Worm (Caenorhabditis elegans) whole organism, mixed stage, embryonic: ENCODE results near the gene inos-1.
A peak's percentile ranks its signal among the peaks of the same experiment; 100 is the strongest.

ENCODE experiments used
- M03D4.4 ChIP-seq: sonication (generic microtip); optimal IDR thresholded peaks from 2 replicates; lab custom pipeline; 2017; ENCODE audit warnings: mild to moderate bottlenecking, missing genetic modification characterization, missing compliant biosample characterization
- bed-3 ChIP-seq: fragments of 200-800 bp; sonication (Bioruptor generic); optimal IDR thresholded peaks from 3 replicates; lab custom pipeline; 2018; ENCODE audit warnings: mild to moderate bottlenecking, missing genetic modification characterization, moderate library complexity, missing compliant biosample characterization
- blmp-1 ChIP-seq: fragments of 150-350 bp; optimal IDR thresholded peaks from 2 replicates; lab custom pipeline; 2014; ENCODE audit warnings: missing biosample characterization, missing genetic modification characterization
- ceh-39 ChIP-seq: fragments of 150-350 bp; optimal IDR thresholded peaks from 2 replicates; lab custom pipeline; 2014; ENCODE audit warnings: missing biosample characterization, missing genetic modification characterization
- ceh-43 ChIP-seq: fragments of 200-800 bp; sonication (Bioruptor generic); optimal IDR thresholded peaks from 2 replicates; lab custom pipeline; 2018; ENCODE audit warnings: mild to moderate bottlenecking, missing genetic modification characterization, moderate library complexity, missing compliant biosample characterization
- ceh-83 ChIP-seq: fragments of 200-800 bp; sonication (Bioruptor generic); optimal IDR thresholded peaks from 2 replicates; lab custom pipeline; 2018; ENCODE audit warnings: mild to moderate bottlenecking, missing genetic modification characterization, missing compliant biosample characterization
- ces-1 ChIP-seq: fragments of 150-350 bp; optimal IDR thresholded peaks from 2 replicates; lab custom pipeline; 2014; ENCODE audit warnings: missing biosample characterization, missing genetic modification reagents, missing genetic modification characterization
- cnd-1 ChIP-seq: fragments of 200-800 bp; sonication (Bioruptor generic); optimal IDR thresholded peaks from 2 replicates; lab custom pipeline; 2018; ENCODE audit warnings: mild to moderate bottlenecking, missing genetic modification characterization, missing compliant biosample characterization
- drap-1 ChIP-seq: fragments of 200-800 bp; sonication (Bioruptor generic); optimal IDR thresholded peaks from 3 replicates; lab custom pipeline; 2018; ENCODE audit warnings: mild to moderate bottlenecking, missing genetic modification characterization, missing compliant biosample characterization
- elt-1 ChIP-seq: sonication (generic microtip); optimal IDR thresholded peaks from 2 replicates; lab custom pipeline; 2017; ENCODE audit warnings: missing genetic modification characterization, mild to moderate bottlenecking, missing compliant biosample characterization, antibody characterized with exemption, moderate library complexity, borderline replicate concordance; ENCODE audit not compliant: insufficient read depth
- elt-3 ChIP-seq: fragments of 150-350 bp; optimal IDR thresholded peaks from 2 replicates; lab custom pipeline; 2014; ENCODE audit warnings: missing biosample characterization, missing genetic modification characterization
- flh-1 ChIP-seq: fragments of 200-800 bp; sonication (Bioruptor generic); optimal IDR thresholded peaks from 2 replicates; lab custom pipeline; 2018; ENCODE audit warnings: mild to moderate bottlenecking, missing genetic modification characterization, moderate library complexity, missing compliant biosample characterization
- ham-2 ChIP-seq: fragments of 200-800 bp; sonication (Bioruptor generic); optimal IDR thresholded peaks from 2 replicates; lab custom pipeline; 2018; ENCODE audit warnings: mild to moderate bottlenecking, missing genetic modification characterization, missing compliant biosample characterization
- hlh-1 ChIP-seq: fragments of 150-350 bp; optimal IDR thresholded peaks from 2 replicates; lab custom pipeline; 2014; ENCODE audit warnings: missing biosample characterization, missing genetic modification reagents, missing genetic modification characterization
- lin-13 ChIP-seq: fragments of 150-350 bp; optimal IDR thresholded peaks from 2 replicates; lab custom pipeline; 2014; ENCODE audit warnings: missing biosample characterization, missing genetic modification characterization
- lin-32 ChIP-seq: fragments of 200-800 bp; sonication (Bioruptor generic); optimal IDR thresholded peaks from 2 replicates; lab custom pipeline; 2018; ENCODE audit warnings: mild to moderate bottlenecking, missing genetic modification characterization, missing compliant biosample characterization
- lsy-2 ChIP-seq: fragments of 150-350 bp; optimal IDR thresholded peaks from 2 replicates; lab custom pipeline; 2014; ENCODE audit warnings: missing biosample characterization, missing genetic modification characterization
- mab-5 ChIP-seq: fragments of 150-350 bp; optimal IDR thresholded peaks from 2 replicates; lab custom pipeline; 2014; ENCODE audit warnings: missing biosample characterization, missing genetic modification characterization
- mep-1 ChIP-seq: fragments of 150-350 bp; optimal IDR thresholded peaks from 2 replicates; lab custom pipeline; 2017; ENCODE audit warnings: missing biosample characterization, missing genetic modification reagents, missing genetic modification characterization, inconsistent platforms
- mls-2 ChIP-seq: sonication (generic microtip); optimal IDR thresholded peaks from 2 replicates; lab custom pipeline; 2016; ENCODE audit warnings: mild to moderate bottlenecking, missing genetic modification characterization, moderate library complexity, missing compliant biosample characterization
- nhr-12 ChIP-seq: fragments of 150-350 bp; optimal IDR thresholded peaks from 2 replicates; lab custom pipeline; 2014; ENCODE audit warnings: missing biosample characterization, missing genetic modification characterization
- nhr-2 ChIP-seq: fragments of 150-350 bp; optimal IDR thresholded peaks from 2 replicates; lab custom pipeline; 2014; ENCODE audit warnings: missing biosample characterization, missing genetic modification characterization
- nhr-237 ChIP-seq: fragments of 150-350 bp; optimal IDR thresholded peaks from 2 replicates; lab custom pipeline; 2014; ENCODE audit warnings: missing biosample characterization, missing genetic modification characterization
- nhr-28 ChIP-seq: fragments of 150-350 bp; optimal IDR thresholded peaks from 2 replicates; lab custom pipeline; 2014; ENCODE audit warnings: missing biosample characterization, missing genetic modification characterization
- nhr-76 ChIP-seq: sonication (generic microtip); optimal IDR thresholded peaks from 2 replicates; lab custom pipeline; 2017; ENCODE audit warnings: missing biosample characterization, missing genetic modification characterization
- pha-4 ChIP-seq: fragments of 150-350 bp; optimal IDR thresholded peaks from 2 replicates; lab custom pipeline; 2018; ENCODE audit warnings: missing biosample characterization, missing genetic modification reagents, missing genetic modification characterization
- sem-2 ChIP-seq: fragments of 200-800 bp; sonication (Bioruptor generic); optimal IDR thresholded peaks from 2 replicates; lab custom pipeline; 2018; ENCODE audit warnings: mild to moderate bottlenecking, missing genetic modification characterization, missing compliant biosample characterization
- snpc-4 ChIP-seq: fragments of 150-350 bp; optimal IDR thresholded peaks from 2 replicates; lab custom pipeline; 2014; ENCODE audit warnings: missing biosample characterization, missing genetic modification characterization
- sptf-1 ChIP-seq: sonication (generic microtip); optimal IDR thresholded peaks from 2 replicates; lab custom pipeline; 2017; ENCODE audit warnings: mild to moderate bottlenecking, missing genetic modification characterization, moderate library complexity, missing compliant biosample characterization
- tbx-8 ChIP-seq: fragments of 200-800 bp; sonication (Bioruptor generic); optimal IDR thresholded peaks from 2 replicates; lab custom pipeline; 2018; ENCODE audit warnings: mild to moderate bottlenecking, missing genetic modification characterization, moderate library complexity, missing compliant biosample characterization
- unc-120 ChIP-seq: sonication (generic microtip); optimal IDR thresholded peaks from 2 replicates; lab custom pipeline; 2017; ENCODE audit warnings: missing genetic modification characterization, missing compliant biosample characterization; ENCODE audit not compliant: poor library complexity, severe bottlenecking
- unc-39 ChIP-seq: fragments of 150-350 bp; optimal IDR thresholded peaks from 2 replicates; lab custom pipeline; 2014; ENCODE audit warnings: missing biosample characterization, missing genetic modification characterization
- unc-62 ChIP-seq: fragments of 150-350 bp; optimal IDR thresholded peaks from 2 replicates; lab custom pipeline; 2014; ENCODE audit warnings: missing biosample characterization, missing genetic modification reagents, missing genetic modification characterization
- zip-8 ChIP-seq: fragments of 150-350 bp; optimal IDR thresholded peaks from 2 replicates; lab custom pipeline; 2014; ENCODE audit warnings: missing biosample characterization, missing genetic modification characterization
- ztf-11 ChIP-seq: fragments of 150-350 bp; optimal IDR thresholded peaks from 2 replicates; lab custom pipeline; 2014; ENCODE audit warnings: missing biosample characterization, missing genetic modification characterization

inos-1 gene

DNA sequence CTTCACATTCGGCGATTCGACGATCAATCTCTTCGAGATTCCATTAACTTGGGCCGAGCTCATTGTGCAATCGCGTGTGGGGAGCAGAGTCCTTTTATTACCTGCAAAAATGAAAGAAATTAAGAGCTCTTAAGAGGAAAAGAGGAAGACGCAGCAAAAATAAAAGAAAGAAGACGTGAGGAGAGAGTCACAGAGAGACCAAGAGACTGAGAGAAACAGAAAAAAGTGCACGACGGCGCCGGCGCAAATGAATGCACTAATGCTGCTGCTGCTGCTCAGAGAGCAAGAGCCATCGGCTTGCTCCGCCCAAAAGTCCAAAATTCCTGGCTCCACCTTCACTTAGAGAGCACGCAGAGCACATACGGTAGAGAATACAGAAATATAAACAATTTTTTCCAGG is at the start of gene inos-1:
Gene inos-1, minus strand, starts transcription at position 101 of the 400 bp plus-strand sequence.
- TF ChIP-seq ceh-39 = no peak
- no peak for TF ChIP-seq lin-32
- no peak for TF ChIP-seq snpc-4
- TF ChIP-seq unc-120 = no peak
- no peak for TF ChIP-seq drap-1 (GFP tag; lab: Kevin White, UChicago)
- TF ChIP-seq nhr-28 (tag; lab: Kevin White, UChicago) = no peak
- TF ChIP-seq elt-1 (tag; lab: Kevin White, UChicago) = no peak
- no peak for TF ChIP-seq sem-2 (GFP tag; lab: Kevin White, UChicago)
- TF ChIP-seq nhr-2 (tag; lab: Kevin White, UChicago) = no peak
- TF ChIP-seq mls-2 (tag; lab: Kevin White, UChicago) = no peak
- TF ChIP-seq pha-4 (tag; lab: Kevin White, UChicago) = no peak
- no peak for TF ChIP-seq unc-62
- TF ChIP-seq ceh-43 (GFP tag; lab: Kevin White, UChicago) = no peak
- TF ChIP-seq ztf-11 = no peak
- no peak for TF ChIP-seq unc-39 (tag; lab: Kevin White, UChicago)
- no peak for TF ChIP-seq lin-13 (tag; lab: Kevin White, UChicago)
- no peak for TF ChIP-seq elt-3 (tag; lab: Kevin White, UChicago)
- TF ChIP-seq mep-1 (tag; lab: Kevin White, UChicago) = no peak
- TF ChIP-seq, all 35 proteins: peak for 0

DNA sequence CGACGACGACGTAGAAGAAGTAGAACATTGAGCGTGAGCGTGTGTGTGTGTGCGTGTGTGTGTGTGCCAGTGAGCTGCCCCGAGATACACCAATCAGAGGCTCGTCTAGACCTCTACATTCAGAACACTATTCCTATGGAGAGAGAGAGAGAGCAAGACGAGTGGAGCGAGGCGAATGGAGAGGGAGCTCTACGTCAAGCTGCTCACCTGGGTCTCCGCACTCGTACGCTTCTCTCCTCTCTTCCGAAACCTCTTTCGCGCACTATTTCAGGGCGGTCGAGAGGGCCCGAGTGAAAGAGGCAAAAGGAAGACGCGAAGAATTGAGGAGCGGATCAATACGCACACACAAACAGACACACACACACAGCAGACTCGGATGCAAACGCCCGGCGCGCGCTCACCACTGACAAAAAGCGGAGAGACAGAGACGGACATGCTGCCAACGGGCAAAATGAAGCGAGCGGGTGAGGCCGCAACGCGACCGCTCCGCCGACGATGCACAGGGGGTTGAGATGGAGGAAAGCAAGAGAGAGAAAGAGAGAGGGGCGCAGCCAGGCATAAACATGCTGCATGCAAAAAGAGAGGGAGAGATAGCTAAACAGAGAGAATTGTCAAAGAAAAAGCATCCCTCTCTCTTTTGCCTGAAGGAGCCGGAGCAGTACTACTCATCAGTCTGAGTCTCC is 49.5 kb upstream of the inos-1 start:
- TF ChIP-seq hlh-1 (peak; percentile 76), lin-32 (peak; percentile 36), elt-3 (tag; lab: Kevin White, UChicago) (no peak), M03D4.4 (peak; percentile 83), ceh-43 (GFP tag; lab: Kevin White, UChicago) (no peak), nhr-28 (tag; lab: Kevin White, UChicago) (no peak), tbx-8 (peak; percentile 51), ceh-39 (peak; percentile 31), elt-1 (tag; lab: Kevin White, UChicago) (no peak), sptf-1 (tag; lab: Kevin White, UChicago) (peak; percentile 58), drap-1 (GFP tag; lab: Kevin White, UChicago) (peak; percentile 78), ces-1 (GFP tag; lab: Kevin White, UChicago) (peak; percentile 42), nhr-237 (tag; lab: Kevin White, UChicago) (peak; percentile 35), blmp-1 (tag; lab: Kevin White, UChicago) (no peak), nhr-12 (tag; lab: Kevin White, UChicago) (no peak), flh-1 (GFP tag; lab: Kevin White, UChicago) (peak; percentile 32), nhr-76 (no peak), mep-1 (tag; lab: Kevin White, UChicago) (peak; percentile 65), ztf-11 (no peak), sem-2 (GFP tag; lab: Kevin White, UChicago) (no peak), ceh-83 (GFP tag; lab: Kevin White, UChicago) (peak; percentile 74), ham-2 (GFP tag; lab: Kevin White, UChicago) (peak; percentile 99), pha-4 (tag; lab: Kevin White, UChicago) (peak; percentile 74), zip-8 (tag; lab: Kevin White, UChicago) (no peak), unc-39 (tag; lab: Kevin White, UChicago) (peak; percentile 9), cnd-1 (tag; lab: Kevin White, UChicago) (peak; percentile 29), nhr-2 (tag; lab: Kevin White, UChicago) (peak; percentile 22), snpc-4 (no peak), lin-13 (tag; lab: Kevin White, UChicago) (peak; percentile 54), lsy-2 (tag; lab: Kevin White, UChicago) (peak; percentile 67), bed-3 (no peak), unc-120 (peak; percentile 99), mls-2 (tag; lab: Kevin White, UChicago) (peak; percentile 65), unc-62 (peak; percentile 71), mab-5 (tag; lab: Kevin White, UChicago) (no peak)

- TF ChIP-seq lsy-2 (tag; lab: Kevin White, UChicago) = no peak
- no peak for TF ChIP-seq ces-1 (GFP tag; lab: Kevin White, UChicago)
- TF ChIP-seq mls-2 (tag; lab: Kevin White, UChicago) = no peak
- TF ChIP-seq ztf-11 = no peak
- no peak for TF ChIP-seq nhr-237 (tag; lab: Kevin White, UChicago)
- TF ChIP-seq M03D4.4 = no peak
- TF ChIP-seq unc-120 = no peak
- no peak for TF ChIP-seq pha-4 (tag; lab: Kevin White, UChicago)
Observed at ce11 chrII:11748494-11748893, 48.4 kb upstream of the inos-1 start, which contains the start of the genes F44E5.17 and gpb-1. F44E5.17 (minus strand) TSS chrII:11748594. gpb-1 (minus strand) TSS chrII:11748611.
